Fruit fly (Drosophila melanogaster) whole organism, embryonic: Measurements from ENCODE around the gene CG6959.

ENCODE experiments used
- Ada2b ChIP-seq: fragments of 200-800 bp; sonication (Bioruptor generic); IDR thresholded peaks from 2 replicates; pipeline ENCODE4 v1.3.6; 2022; ENCODE audit warnings: missing biosample characterization, missing genetic modification characterization
- Atf-2 ChIP-seq: fragments of 200-800 bp; sonication (Bioruptor generic); optimal IDR thresholded peaks from 2 replicates; lab custom pipeline; 2016; ENCODE audit warnings: missing biosample characterization, missing genetic modification characterization
- Awh ChIP-seq: fragments of 200-800 bp; sonication (Bioruptor generic); IDR thresholded peaks from 2 replicates; pipeline ENCODE4, ENCODE4 v1.3.6; 2022; ENCODE audit warnings: missing biosample characterization, missing genetic modification characterization
- BtbVII ChIP-seq: fragments of 200-800 bp; sonication (Bioruptor generic); optimal IDR thresholded peaks from 3 replicates; lab custom pipeline; 2017; ENCODE audit warnings: missing biosample characterization, mild to moderate bottlenecking, missing genetic modification characterization
- CG10274 ChIP-seq: fragments of 200-800 bp; sonication (Bioruptor generic); optimal IDR thresholded peaks from 3 replicates; lab custom pipeline; 2017; ENCODE audit warnings: missing biosample characterization, mild to moderate bottlenecking, missing genetic modification characterization
- CG10366 ChIP-seq: fragments of 200-800 bp; sonication (Bioruptor generic); IDR thresholded peaks from 2 replicates; pipeline ENCODE4 v1.3.6; 2022; ENCODE audit warnings: missing biosample characterization, missing genetic modification characterization
- CG10565 ChIP-seq: fragments of 200-800 bp; sonication (Bioruptor generic); optimal IDR thresholded peaks from 3 replicates; lab custom pipeline; 2016; ENCODE audit warnings: missing biosample characterization, mild to moderate bottlenecking, missing genetic modification characterization
- CG10654 ChIP-seq: fragments of 200-800 bp; sonication (Bioruptor generic); optimal IDR thresholded peaks from 2 replicates; lab custom pipeline; 2016; ENCODE audit warnings: missing biosample characterization, missing genetic modification characterization
- CG12071 ChIP-seq: fragments of 200-800 bp; sonication (Bioruptor generic); optimal IDR thresholded peaks from 3 replicates; lab custom pipeline; 2018; ENCODE audit warnings: missing biosample characterization, mild to moderate bottlenecking, missing genetic modification characterization
- CG12104 ChIP-seq: fragments of 200-800 bp; sonication (Bioruptor generic); optimal IDR thresholded peaks from 3 replicates; lab custom pipeline; 2016; ENCODE audit warnings: missing biosample characterization, missing genetic modification characterization
- CG14014 ChIP-seq: fragments of 200-800 bp; sonication (Bioruptor generic); IDR thresholded peaks from 2 replicates; pipeline ENCODE4 v1.3.6; 2022; ENCODE audit warnings: missing biosample characterization, missing genetic modification characterization
- CG15269 ChIP-seq: fragments of 200-800 bp; sonication (Bioruptor generic); optimal IDR thresholded peaks from 2 replicates; lab custom pipeline; 2018; ENCODE audit warnings: missing biosample characterization, mild to moderate bottlenecking, missing genetic modification characterization, moderate library complexity
- CG17328 ChIP-seq: fragments of 200-800 bp; sonication (Bioruptor generic); IDR thresholded peaks from 2 replicates; pipeline ENCODE4 v1.3.6; 2022; ENCODE audit warnings: missing biosample characterization, missing genetic modification characterization
- CG2120 ChIP-seq: fragments of 200-800 bp; sonication (Bioruptor generic); optimal IDR thresholded peaks from 3 replicates; lab custom pipeline; 2016; ENCODE audit warnings: missing biosample characterization, missing genetic modification characterization
- CG4404 ChIP-seq: fragments of 200-800 bp; sonication (Bioruptor generic); IDR thresholded peaks from 2 replicates; pipeline ENCODE4 v1.3.6; 2022; ENCODE audit warnings: missing biosample characterization, missing genetic modification characterization
- CG4820 ChIP-seq: fragments of 200-800 bp; sonication (Bioruptor generic); optimal IDR thresholded peaks from 3 replicates; lab custom pipeline; 2016; ENCODE audit warnings: missing biosample characterization, missing genetic modification characterization
- CG5180 ChIP-seq: fragments of 200-800 bp; sonication (Bioruptor generic); optimal IDR thresholded peaks from 3 replicates; lab custom pipeline; 2017; ENCODE audit warnings: missing biosample characterization, missing genetic modification characterization, mild to moderate bottlenecking, moderate library complexity, missing genetic modification reagents
- CG5245 ChIP-seq: fragments of 200-800 bp; sonication (Bioruptor generic); optimal IDR thresholded peaks from 3 replicates; lab custom pipeline; 2016; ENCODE audit warnings: missing biosample characterization, missing genetic modification characterization
- CG6683 ChIP-seq: fragments of 200-800 bp; sonication (Bioruptor generic); optimal IDR thresholded peaks from 2 replicates; lab custom pipeline; 2017; ENCODE audit warnings: missing biosample characterization, mild to moderate bottlenecking, missing genetic modification characterization, missing genetic modification reagents
- CG6689 ChIP-seq: fragments of 200-800 bp; sonication (Bioruptor generic); IDR thresholded peaks from 2 replicates; pipeline ENCODE4 v1.3.6; 2022; ENCODE audit warnings: missing biosample characterization, missing genetic modification characterization
- CG6791 ChIP-seq: fragments of 200-800 bp; sonication (Bioruptor generic); IDR thresholded peaks from 3 replicates; pipeline ENCODE4 v1.3.6; 2022; ENCODE audit warnings: missing biosample characterization, missing genetic modification characterization; ENCODE audit not compliant: partially characterized antibody
- CG9215 ChIP-seq: fragments of 200-800 bp; sonication (Bioruptor generic); IDR thresholded peaks from 2 replicates; pipeline ENCODE4 v1.3.6; 2022; ENCODE audit warnings: missing biosample characterization, missing genetic modification characterization
- Dad ChIP-seq: fragments of 200-800 bp; sonication (Bioruptor generic); optimal IDR thresholded peaks from 3 replicates; lab custom pipeline; 2016; ENCODE audit warnings: missing biosample characterization, missing genetic modification characterization
- Dip3 ChIP-seq: fragments of 200-800 bp; sonication (Bioruptor generic); optimal IDR thresholded peaks from 3 replicates; lab custom pipeline; 2016; ENCODE audit warnings: missing biosample characterization, missing genetic modification characterization
- ERR ChIP-seq: fragments of 200-800 bp; sonication (Bioruptor generic); optimal IDR thresholded peaks from 2 replicates; lab custom pipeline; 2016; ENCODE audit warnings: missing biosample characterization, missing genetic modification characterization
- Ets97D ChIP-seq: fragments of 200-800 bp; sonication (Bioruptor generic); optimal IDR thresholded peaks from 3 replicates; lab custom pipeline; 2016; ENCODE audit warnings: missing biosample characterization, missing genetic modification characterization
- Fer1 ChIP-seq: fragments of 200-800 bp; sonication (Bioruptor generic); optimal IDR thresholded peaks from 2 replicates; lab custom pipeline; 2017; ENCODE audit warnings: missing biosample characterization, mild to moderate bottlenecking, missing genetic modification characterization
- H15 ChIP-seq: fragments of 200-800 bp; sonication (Bioruptor generic); IDR thresholded peaks from 3 replicates; pipeline ENCODE4 v1.3.6; 2022; ENCODE audit warnings: missing biosample characterization, missing genetic modification characterization
- Hr3 ChIP-seq: fragments of 200-800 bp; sonication (Bioruptor generic); optimal IDR thresholded peaks from 3 replicates; lab custom pipeline; 2016; ENCODE audit warnings: missing biosample characterization, missing genetic modification characterization
- Sin3A ChIP-seq: fragments of >200 bp; optimal IDR thresholded peaks from 2 replicates; lab custom pipeline; 2018
- Ssrp ChIP-seq: fragments of 200-800 bp; sonication (Bioruptor generic); optimal IDR thresholded peaks from 2 replicates; lab custom pipeline; 2018; ENCODE audit warnings: missing biosample characterization, mild to moderate bottlenecking, missing genetic modification characterization, moderate library complexity
- ab ChIP-seq: fragments of 200-800 bp; sonication (Bioruptor generic); optimal IDR thresholded peaks from 2 replicates; lab custom pipeline; 2016; ENCODE audit warnings: missing biosample characterization, missing genetic modification characterization
- abd-A ChIP-seq: fragments of 200-800 bp; sonication (Bioruptor generic); optimal IDR thresholded peaks from 3 replicates; lab custom pipeline; 2019; ENCODE audit warnings: missing biosample characterization, mild to moderate bottlenecking, missing genetic modification characterization, moderate library complexity
- ato ChIP-seq: fragments of 200-800 bp; sonication (Bioruptor generic); IDR thresholded peaks from 2 replicates; pipeline ENCODE4 v1.3.6; 2022; ENCODE audit warnings: missing biosample characterization, missing genetic modification characterization; ENCODE audit not compliant: partially characterized antibody
- da ChIP-seq: fragments of 200-800 bp; sonication (Bioruptor generic); optimal IDR thresholded peaks from 2 replicates; lab custom pipeline; 2016; ENCODE audit warnings: missing biosample characterization, missing genetic modification characterization
- dysf ChIP-seq: fragments of 200-800 bp; sonication (Bioruptor generic); IDR thresholded peaks from 3 replicates; pipeline ENCODE4 v1.3.6; 2022; ENCODE audit warnings: missing biosample characterization, missing genetic modification characterization
- fd3F ChIP-seq: fragments of 200-800 bp; sonication (Bioruptor generic); optimal IDR thresholded peaks from 2 replicates; lab custom pipeline; 2018; ENCODE audit warnings: missing biosample characterization, mild to moderate bottlenecking, missing genetic modification characterization, moderate library complexity
- fru ChIP-seq: fragments of >200 bp; optimal IDR thresholded peaks from 2 replicates; lab custom pipeline; 2017
- gsb ChIP-seq: fragments of 200-800 bp; sonication (Bioruptor generic); IDR thresholded peaks from 2 replicates; pipeline ENCODE4 v1.3.6; 2022; ENCODE audit warnings: missing biosample characterization, missing genetic modification characterization
- gt ChIP-seq: fragments of 200-800 bp; sonication (Bioruptor generic); IDR thresholded peaks from 2 replicates; pipeline ENCODE4 v1.3.6; 2022; ENCODE audit warnings: missing biosample characterization, missing genetic modification characterization
- kah ChIP-seq: fragments of 200-800 bp; sonication (Bioruptor generic); optimal IDR thresholded peaks from 2 replicates; lab custom pipeline; 2018; ENCODE audit warnings: missing biosample characterization, mild to moderate bottlenecking, missing genetic modification characterization
- oc ChIP-seq: fragments of 200-800 bp; sonication (Bioruptor generic); optimal IDR thresholded peaks from 2 replicates; lab custom pipeline; 2018; ENCODE audit warnings: missing biosample characterization, mild to moderate bottlenecking, missing genetic modification characterization, moderate library complexity
- org-1 ChIP-seq: fragments of 200-800 bp; sonication (Bioruptor generic); optimal IDR thresholded peaks from 2 replicates; lab custom pipeline; 2017; ENCODE audit warnings: missing biosample characterization, missing genetic modification characterization
- p53 ChIP-seq: fragments of 200-800 bp; sonication (Bioruptor generic); optimal IDR thresholded peaks from 2 replicates; lab custom pipeline; 2016; ENCODE audit warnings: missing biosample characterization, missing genetic modification characterization
- schlank ChIP-seq: fragments of 200-800 bp; sonication (Bioruptor generic); optimal IDR thresholded peaks from 2 replicates; lab custom pipeline; 2018; ENCODE audit warnings: missing biosample characterization, mild to moderate bottlenecking, missing genetic modification characterization
- sob ChIP-seq: fragments of 200-800 bp; sonication (Bioruptor generic); IDR thresholded peaks from 2 replicates; pipeline ENCODE4 v1.3.6; 2022; ENCODE audit warnings: missing biosample characterization, missing genetic modification characterization
- sug ChIP-seq: fragments of 200-800 bp; optimal IDR thresholded peaks from 2 replicates; lab custom pipeline; 2019; ENCODE audit warnings: missing biosample characterization, mild to moderate bottlenecking, missing genetic modification characterization, moderate library complexity
- unc-4 ChIP-seq: fragments of 200-800 bp; sonication (Bioruptor generic); IDR thresholded peaks from 2 replicates; pipeline ENCODE4 v1.3.6; 2022; ENCODE audit warnings: missing biosample characterization, missing genetic modification characterization; ENCODE audit not compliant: partially characterized antibody
- zen ChIP-seq: fragments of 200-800 bp; sonication (Bioruptor generic); optimal IDR thresholded peaks from 3 replicates; lab custom pipeline; 2018; ENCODE audit warnings: missing biosample characterization, mild to moderate bottlenecking, missing genetic modification characterization, moderate library complexity
- zfh2 ChIP-seq: fragments of 200-800 bp; sonication (Bioruptor generic); optimal IDR thresholded peaks from 2 replicates; lab custom pipeline; 2016; ENCODE audit warnings: missing biosample characterization, missing genetic modification characterization

The CG6959 gene

DNA sequence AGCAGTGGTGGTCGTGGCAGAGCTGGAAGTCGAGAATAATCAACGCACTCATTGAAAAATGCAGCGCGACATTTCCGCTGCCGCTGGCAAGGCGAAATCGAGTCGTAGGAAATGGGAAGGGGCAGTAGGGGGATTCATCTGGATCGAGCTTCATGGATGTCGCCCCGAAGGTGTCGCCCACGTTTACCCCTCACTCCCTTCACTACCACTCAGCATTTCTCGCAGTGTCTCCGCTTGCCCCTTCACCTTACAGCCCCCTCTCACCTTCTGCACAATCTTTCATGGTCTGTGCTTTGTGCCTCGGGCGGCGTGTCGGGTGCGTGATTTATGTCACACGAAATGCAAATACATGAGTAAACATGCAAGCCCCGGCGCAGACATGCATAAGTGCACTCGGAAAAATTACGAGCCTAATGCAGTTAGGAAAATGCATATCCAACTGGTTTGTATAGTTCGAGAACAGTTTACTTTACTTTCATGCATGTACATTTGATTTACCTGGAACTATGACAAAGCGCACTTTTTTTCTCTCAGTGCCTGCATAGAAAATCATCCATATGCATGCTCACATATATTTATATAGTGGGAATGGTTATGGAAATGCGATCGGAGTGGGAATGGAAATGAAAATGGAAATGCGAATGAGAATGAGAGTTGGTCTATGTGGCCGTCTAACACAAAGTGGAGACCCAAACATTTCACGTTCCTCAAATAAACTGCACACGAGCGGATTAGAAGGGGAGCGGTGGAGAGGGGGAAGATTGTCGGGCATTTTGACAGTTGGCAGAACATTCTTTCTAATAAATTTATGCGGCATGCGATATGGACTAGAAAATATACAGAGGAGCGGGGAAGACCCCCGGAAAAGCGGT lies 19.6 kb downstream of the CG6959 start (continued):
- peak; percentile 94 for TF ChIP-seq CG17328
- TF ChIP-seq H15: peak; percentile 89
- peak; percentile 89 for TF ChIP-seq CG5245 (GFP tag; lab: Kevin White, UChicago)
- no peak for TF ChIP-seq CG2120 (GFP tag; lab: Kevin White, UChicago)
- TF ChIP-seq p53 (GFP tag; lab: Kevin White, UChicago): peak; percentile 95
- TF ChIP-seq CG10274: peak; percentile 49
- TF ChIP-seq da (GFP tag; lab: Kevin White, UChicago): peak; percentile 85
- peak; percentile 94 for TF ChIP-seq CG10654
- peak; percentile 93 for TF ChIP-seq Awh (GFP tag; lab: Robert Waterston, UW)
- TF ChIP-seq CG6683 (GFP tag; lab: Kevin White, UChicago): peak; percentile 44
- TF ChIP-seq sug (tag; lab: Kevin White, UChicago): peak; percentile 33
- no peak for TF ChIP-seq zfh2 (GFP tag; lab: Kevin White, UChicago)
- TF ChIP-seq org-1: peak; percentile 91
- TF ChIP-seq CG4404 (GFP tag; lab: Robert Waterston, UW): peak; percentile 70
- TF ChIP-seq Sin3A (lab: Kevin White, UChicago): no peak
- peak; percentile 89 for TF ChIP-seq CG12071 (GFP tag; lab: Kevin White, UChicago)
- peak; percentile 69 for TF ChIP-seq CG15269
- peak; percentile 90 for TF ChIP-seq ab
- TF ChIP-seq oc: peak; percentile 97
- TF ChIP-seq CG12104 (GFP tag; lab: Kevin White, UChicago): peak; percentile 72
- TF ChIP-seq CG6689 (GFP tag; lab: Robert Waterston, UW): peak; percentile 92
- peak; percentile 37 for TF ChIP-seq BtbVII (GFP tag; lab: Kevin White, UChicago)
- TF ChIP-seq dysf (GFP tag; lab: Robert Waterston, UW): peak; percentile 87
- TF ChIP-seq Hr3 (GFP tag; lab: Kevin White, UChicago): peak; percentile 87
- peak; percentile 94 for TF ChIP-seq gt (GFP tag; lab: Robert Waterston, UW)
- TF ChIP-seq CG10565 (GFP tag; lab: Kevin White, UChicago): peak; percentile 67
- TF ChIP-seq CG9215 (GFP tag; lab: Robert Waterston, UW): peak; percentile 66
- TF ChIP-seq gsb: no peak
- no peak for TF ChIP-seq fru
- peak; percentile 77 for TF ChIP-seq Dad (GFP tag; lab: Kevin White, UChicago)
- TF ChIP-seq CG14014 (GFP tag; lab: Robert Waterston, UW): peak; percentile 37; the same call in 1 of the 2 replicates
- no peak; the same call in 2 of the 3 replicates for TF ChIP-seq CG6791
- peak; percentile 82 for TF ChIP-seq kah (GFP tag; lab: Kevin White, UChicago)
- peak; percentile 93 for TF ChIP-seq Ssrp (tag; lab: Kevin White, UChicago)
- TF ChIP-seq Dip3 (GFP tag; lab: Kevin White, UChicago): peak; percentile 24
- TF ChIP-seq CG10366 (GFP tag; lab: Robert Waterston, UW): peak; percentile 89
- TF ChIP-seq CG4820 (GFP tag; lab: Kevin White, UChicago): peak; percentile 94
- TF ChIP-seq ato (GFP tag; lab: Robert Waterston, UW): no peak
- no peak for TF ChIP-seq unc-4 (GFP tag; lab: Robert Waterston, UW)
- peak; percentile 75 for TF ChIP-seq Ada2b (GFP tag; lab: Robert Waterston, UW)
- peak; percentile 78 for TF ChIP-seq ERR (GFP tag; lab: Kevin White, UChicago)
- peak; percentile 86 for TF ChIP-seq Atf-2 (GFP tag; lab: Kevin White, UChicago)
- peak; percentile 78 for TF ChIP-seq abd-A (tag; lab: Kevin White, UChicago)
- peak; percentile 73 for TF ChIP-seq CG5180 (GFP tag; lab: Kevin White, UChicago)
- TF ChIP-seq sob: peak; percentile 83; the same call in 1 of the 2 replicates
- no peak for TF ChIP-seq schlank (tag; lab: Kevin White, UChicago)
- TF ChIP-seq Fer1: peak; percentile 34
- peak; percentile 74 for TF ChIP-seq Ets97D (GFP tag; lab: Kevin White, UChicago)
- peak; percentile 66 for TF ChIP-seq zen (tag; lab: Kevin White, UChicago)
- TF ChIP-seq fd3F (GFP tag; lab: Kevin White, UChicago): no peak
